Fruit fly (Drosophila melanogaster) whole organism, embryonic: ENCODE measurements around the gene Sc2.
A peak's percentile ranks its signal among the peaks of the same experiment; 100 is the strongest.

ENCODE experiments used
- ATbp ChIP-seq: fragments of 200-800 bp; sonication (Bioruptor generic); optimal IDR thresholded peaks from 2 replicates; lab custom pipeline; 2017; ENCODE audit warnings: missing biosample characterization, mild to moderate bottlenecking, missing genetic modification characterization, missing genetic modification reagents
- Asciz ChIP-seq: fragments of 200-800 bp; sonication (Bioruptor generic); optimal IDR thresholded peaks from 2 replicates; lab custom pipeline; 2017; ENCODE audit warnings: missing biosample characterization, mild to moderate bottlenecking, missing genetic modification characterization, missing genetic modification reagents
- BtbVII ChIP-seq: fragments of 200-800 bp; sonication (Bioruptor generic); optimal IDR thresholded peaks from 3 replicates; lab custom pipeline; 2017; ENCODE audit warnings: missing biosample characterization, mild to moderate bottlenecking, missing genetic modification characterization
- CG10431 ChIP-seq: fragments of 200-800 bp; sonication (Bioruptor generic); optimal IDR thresholded peaks from 3 replicates; lab custom pipeline; 2018; ENCODE audit warnings: missing biosample characterization, mild to moderate bottlenecking, missing genetic modification characterization
- CG10979 ChIP-seq: fragments of 200-800 bp; sonication (Bioruptor generic); optimal IDR thresholded peaks from 2 replicates; lab custom pipeline; 2018; ENCODE audit warnings: missing biosample characterization, mild to moderate bottlenecking, missing genetic modification characterization, moderate library complexity
- CG13296 ChIP-seq: fragments of 200-800 bp; sonication (Bioruptor generic); optimal IDR thresholded peaks from 3 replicates; lab custom pipeline; 2018; ENCODE audit warnings: missing biosample characterization, mild to moderate bottlenecking, missing genetic modification characterization
- CG1603 ChIP-seq: fragments of 200-800 bp; sonication (Bioruptor generic); optimal IDR thresholded peaks from 2 replicates; lab custom pipeline; 2019; ENCODE audit warnings: missing biosample characterization, mild to moderate bottlenecking, missing genetic modification characterization, moderate library complexity
- CG1647 ChIP-seq: fragments of 200-800 bp; sonication (Bioruptor generic); optimal IDR thresholded peaks from 3 replicates; lab custom pipeline; 2016; ENCODE audit warnings: missing biosample characterization, missing genetic modification characterization
- CG17568 ChIP-seq: fragments of 200-800 bp; sonication (Bioruptor generic); optimal IDR thresholded peaks from 2 replicates; lab custom pipeline; 2018; ENCODE audit warnings: missing biosample characterization, mild to moderate bottlenecking, missing genetic modification characterization, moderate library complexity
- CG18262 ChIP-seq: fragments of 200-800 bp; optimal IDR thresholded peaks from 3 replicates; lab custom pipeline; 2019; ENCODE audit warnings: missing biosample characterization, mild to moderate bottlenecking, missing genetic modification characterization, moderate library complexity
- CG18619 ChIP-seq: fragments of 200-800 bp; sonication (Bioruptor generic); optimal IDR thresholded peaks from 3 replicates; lab custom pipeline; 2017; ENCODE audit warnings: missing biosample characterization, mild to moderate bottlenecking, missing genetic modification characterization
- CG32532 ChIP-seq: fragments of 200-800 bp; sonication (Bioruptor generic); IDR thresholded peaks from 2 replicates; pipeline ENCODE4 v1.3.6; 2022; ENCODE audit warnings: missing biosample characterization, missing genetic modification characterization
- CG34224 ChIP-seq: fragments of 200-800 bp; sonication (Bioruptor generic); IDR thresholded peaks from 3 replicates; pipeline ENCODE4 v1.3.6; 2022; ENCODE audit warnings: missing biosample characterization, missing genetic modification characterization; ENCODE audit not compliant: partially characterized antibody
- CG3726 ChIP-seq: fragments of 200-800 bp; sonication (Bioruptor generic); IDR thresholded peaks from 3 replicates; pipeline ENCODE4, ENCODE4 v1.3.6; 2022; ENCODE audit warnings: missing biosample characterization, missing genetic modification characterization
- CG43689 ChIP-seq: fragments of 200-800 bp; sonication (Bioruptor generic); IDR thresholded peaks from 2 replicates; pipeline ENCODE4 v1.3.6; 2022; ENCODE audit warnings: missing biosample characterization, missing genetic modification characterization
- CG4424 ChIP-seq: fragments of 200-800 bp; sonication (Bioruptor generic); optimal IDR thresholded peaks from 3 replicates; lab custom pipeline; 2016; ENCODE audit warnings: missing biosample characterization, missing genetic modification characterization
- CG4730 ChIP-seq: fragments of 200-800 bp; sonication (Bioruptor generic); IDR thresholded peaks from 2 replicates; pipeline ENCODE4 v1.3.6; 2022; ENCODE audit warnings: missing biosample characterization, missing genetic modification characterization
- CG4820 ChIP-seq: fragments of 200-800 bp; sonication (Bioruptor generic); optimal IDR thresholded peaks from 3 replicates; lab custom pipeline; 2016; ENCODE audit warnings: missing biosample characterization, missing genetic modification characterization
- CG4854 ChIP-seq: fragments of 200-800 bp; sonication (Bioruptor generic); optimal IDR thresholded peaks from 2 replicates; lab custom pipeline; 2016; ENCODE audit warnings: missing biosample characterization, missing genetic modification characterization, inconsistent platforms
- CG9817 ChIP-seq: fragments of 200-800 bp; sonication (Bioruptor generic); optimal IDR thresholded peaks from 2 replicates; lab custom pipeline; 2018; ENCODE audit warnings: missing biosample characterization, mild to moderate bottlenecking, missing genetic modification characterization, moderate library complexity
- Camta ChIP-seq: fragments of 200-800 bp; sonication (Bioruptor generic); optimal IDR thresholded peaks from 2 replicates; lab custom pipeline; 2016; ENCODE audit warnings: missing biosample characterization, missing genetic modification characterization
- Dfd ChIP-seq, 2 experiments: fragments of >200 bp; optimal IDR thresholded peaks; 2 replicates each; lab custom pipeline; 2017; ENCODE audit warnings: missing biosample characterization in 2 of 2, missing genetic modification characterization in 2 of 2
- Dip3 ChIP-seq: fragments of 200-800 bp; sonication (Bioruptor generic); optimal IDR thresholded peaks from 3 replicates; lab custom pipeline; 2016; ENCODE audit warnings: missing biosample characterization, missing genetic modification characterization
- Dref ChIP-seq: fragments of 200-800 bp; sonication (Bioruptor generic); IDR thresholded peaks from 2 replicates; pipeline ENCODE4 v1.3.6; 2022; ENCODE audit warnings: missing biosample characterization, missing genetic modification characterization
- Ets65A ChIP-seq: fragments of 200-800 bp; sonication (Bioruptor generic); peaks from one replicate; lab custom pipeline; 2016; ENCODE audit warnings: missing biosample characterization, missing genetic modification characterization
- Gug ChIP-seq: fragments of 200-800 bp; sonication (Bioruptor generic); IDR thresholded peaks from 4 replicates; pipeline ENCODE4 v1.3.6; 2022; ENCODE audit warnings: missing biosample characterization, missing genetic modification characterization
- HLH54F ChIP-seq: fragments of 200-800 bp; sonication (Bioruptor generic); optimal IDR thresholded peaks from 3 replicates; lab custom pipeline; 2016; ENCODE audit warnings: missing biosample characterization, missing genetic modification characterization
- Hand ChIP-seq: fragments of 200-800 bp; sonication (Bioruptor generic); optimal IDR thresholded peaks from 2 replicates; lab custom pipeline; 2017; ENCODE audit warnings: mild to moderate bottlenecking, missing biosample characterization, missing genetic modification reagents, missing genetic modification characterization
- Hr39 ChIP-seq: fragments of >200 bp; optimal IDR thresholded peaks from 2 replicates; lab custom pipeline; 2017
- Hsf ChIP-seq: fragments of 200-800 bp; sonication (Bioruptor generic); optimal IDR thresholded peaks from 3 replicates; lab custom pipeline; 2016; ENCODE audit warnings: missing biosample characterization, missing genetic modification characterization
- Med ChIP-seq: fragments of 200-800 bp; sonication (Bioruptor generic); peaks from one replicate; lab custom pipeline; 2016; ENCODE audit warnings: missing biosample characterization, missing genetic modification characterization, mild to moderate bottlenecking, inconsistent platforms, moderate library complexity
- NK7.1 ChIP-seq: fragments of 200-800 bp; sonication (Bioruptor generic); optimal IDR thresholded peaks from 3 replicates; lab custom pipeline; 2016; ENCODE audit warnings: missing biosample characterization, missing genetic modification characterization
- Taf1 ChIP-seq: fragments of 200-800 bp; sonication (Bioruptor generic); IDR thresholded peaks from 2 replicates; pipeline ENCODE4 v1.3.6; 2022; ENCODE audit warnings: missing biosample characterization, missing genetic modification characterization
- ara ChIP-seq: fragments of 200-800 bp; sonication (Bioruptor generic); IDR thresholded peaks from 2 replicates; pipeline ENCODE4 v1.3.6; 2022; ENCODE audit warnings: missing biosample characterization, missing genetic modification characterization
- bsh ChIP-seq, 2 experiments: fragments of 200-800 bp; sonication (Bioruptor generic); optimal IDR thresholded peaks; 2 replicates each; lab custom pipeline; 2017 to 2018; ENCODE audit warnings: mild to moderate bottlenecking in 2 of 2, missing biosample characterization in 2 of 2, missing genetic modification characterization in 2 of 2, moderate library complexity in 1 of 2
- chif ChIP-seq, 2 experiments: fragments of 200-800 bp; sonication (Bioruptor generic); optimal IDR thresholded peaks; 3 replicates each; lab custom pipeline; 2016; ENCODE audit warnings: missing biosample characterization in 2 of 2, missing genetic modification characterization in 2 of 2
- ci ChIP-seq: fragments of 200-800 bp; sonication (Bioruptor generic); IDR thresholded peaks from 3 replicates; pipeline ENCODE4 v1.3.6; 2022; ENCODE audit warnings: missing biosample characterization, missing genetic modification characterization
- cwo ChIP-seq: fragments of 200-800 bp; sonication (Bioruptor generic); optimal IDR thresholded peaks from 3 replicates; lab custom pipeline; 2017; ENCODE audit warnings: missing biosample characterization, missing genetic modification characterization, mild to moderate bottlenecking, moderate library complexity, missing genetic modification reagents
- dan ChIP-seq: fragments of 200-800 bp; sonication (Bioruptor generic); IDR thresholded peaks from 2 replicates; pipeline ENCODE4 v1.3.6; 2022; ENCODE audit warnings: missing biosample characterization, missing genetic modification characterization
- dmrt11E ChIP-seq: fragments of 200-800 bp; sonication (Bioruptor generic); optimal IDR thresholded peaks from 3 replicates; lab custom pipeline; 2018; ENCODE audit warnings: missing biosample characterization, mild to moderate bottlenecking, missing genetic modification characterization, moderate library complexity
- dmrt99B ChIP-seq: fragments of 200-800 bp; sonication (Bioruptor generic); optimal IDR thresholded peaks from 2 replicates; lab custom pipeline; 2018; ENCODE audit warnings: missing biosample characterization, mild to moderate bottlenecking, missing genetic modification characterization, moderate library complexity
- fru ChIP-seq: fragments of >200 bp; optimal IDR thresholded peaks from 2 replicates; lab custom pipeline; 2017
- gsb ChIP-seq: fragments of 200-800 bp; sonication (Bioruptor generic); IDR thresholded peaks from 2 replicates; pipeline ENCODE4 v1.3.6; 2022; ENCODE audit warnings: missing biosample characterization, missing genetic modification characterization
- nau ChIP-seq: fragments of 200-800 bp; sonication (Bioruptor generic); optimal IDR thresholded peaks from 3 replicates; lab custom pipeline; 2017; ENCODE audit warnings: missing biosample characterization, mild to moderate bottlenecking, missing genetic modification characterization, missing genetic modification reagents
- nmo ChIP-seq: fragments of 200-800 bp; sonication (Bioruptor generic); optimal IDR thresholded peaks from 2 replicates; lab custom pipeline; 2018; ENCODE audit warnings: missing biosample characterization, mild to moderate bottlenecking, missing genetic modification characterization, moderate library complexity
- oc ChIP-seq: fragments of 200-800 bp; sonication (Bioruptor generic); optimal IDR thresholded peaks from 2 replicates; lab custom pipeline; 2018; ENCODE audit warnings: missing biosample characterization, mild to moderate bottlenecking, missing genetic modification characterization, moderate library complexity
- pzg ChIP-seq: fragments of 200-800 bp; sonication (Bioruptor generic); optimal IDR thresholded peaks from 3 replicates; lab custom pipeline; 2018; ENCODE audit warnings: missing biosample characterization, mild to moderate bottlenecking, missing genetic modification characterization, moderate library complexity
- ssp ChIP-seq: fragments of 200-800 bp; sonication (Bioruptor generic); IDR thresholded peaks from 2 replicates; pipeline ENCODE4 v1.3.6; 2022; ENCODE audit warnings: missing biosample characterization, missing genetic modification characterization
- sug ChIP-seq: fragments of 200-800 bp; optimal IDR thresholded peaks from 2 replicates; lab custom pipeline; 2019; ENCODE audit warnings: missing biosample characterization, mild to moderate bottlenecking, missing genetic modification characterization, moderate library complexity
- trem ChIP-seq: fragments of 200-800 bp; optimal IDR thresholded peaks from 3 replicates; lab custom pipeline; 2019; ENCODE audit warnings: missing biosample characterization, mild to moderate bottlenecking, missing genetic modification characterization, moderate library complexity

The Sc2 gene

DNA sequence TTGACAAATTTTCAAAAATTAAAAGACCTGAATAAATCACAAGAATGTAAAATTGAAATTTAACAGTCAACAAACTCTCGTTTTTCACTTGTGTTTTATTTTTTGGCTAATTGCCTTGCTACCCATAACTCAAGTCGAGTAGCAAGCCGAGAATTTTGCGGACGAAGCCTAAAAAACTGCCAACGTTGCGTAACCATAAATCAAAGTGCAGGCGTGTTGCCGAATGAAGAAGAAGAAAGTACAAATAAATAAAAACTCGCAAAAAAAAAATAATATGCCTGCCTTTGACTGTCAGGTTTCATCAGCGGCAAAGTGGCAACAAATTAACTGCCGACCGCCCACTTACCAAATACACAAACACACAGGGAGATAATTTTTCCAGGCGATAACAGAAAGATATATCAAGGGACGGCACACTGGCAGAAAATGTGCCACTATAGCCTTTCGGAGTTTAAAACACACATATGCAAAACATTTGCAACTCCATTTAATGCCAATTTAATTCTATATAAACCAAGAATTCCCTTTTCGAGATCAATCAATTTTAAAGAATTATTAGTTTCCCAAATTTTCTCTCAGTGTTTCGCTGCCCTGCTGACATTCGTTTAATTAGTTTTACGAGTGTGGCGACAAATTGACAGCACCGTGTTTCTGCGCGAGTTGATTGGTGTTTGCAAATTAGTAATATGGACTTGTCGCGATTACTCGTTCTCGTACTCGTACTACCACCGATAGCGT is 25.1 kb downstream of the Sc2 start (continued):
- TF ChIP-seq Taf1 (GFP tag; lab: Robert Waterston, UW), result peak; percentile 91
- TF ChIP-seq Camta (GFP tag; lab: Kevin White, UChicago), result peak; percentile 68
- TF ChIP-seq CG4820 (GFP tag; lab: Kevin White, UChicago), result peak; percentile 72
- no peak for TF ChIP-seq trem (tag; lab: Kevin White, UChicago)
- TF ChIP-seq ATbp (GFP tag; lab: Kevin White, UChicago), result peak; percentile 76
- peak; percentile 83 for TF ChIP-seq CG4730 (GFP tag; lab: Robert Waterston, UW)
- peak; percentile 62; the same call in 1 of the 2 replicates for TF ChIP-seq ara (GFP tag; lab: Robert Waterston, UW)
- no peak for TF ChIP-seq dan (GFP tag; lab: Robert Waterston, UW)
- TF ChIP-seq dmrt99B (tag; lab: Kevin White, UChicago), result peak; percentile 85
- peak; percentile 77 for TF ChIP-seq nau (GFP tag; lab: Kevin White, UChicago)
- TF ChIP-seq Dip3 (GFP tag; lab: Kevin White, UChicago), result peak; percentile 89
- peak; percentile 99 for TF ChIP-seq Med (GFP tag; lab: Kevin White, UChicago)
- peak; percentile 72 for TF ChIP-seq CG4854 (GFP tag; lab: Kevin White, UChicago)
- peak; percentile 70 for TF ChIP-seq ssp (GFP tag; lab: Robert Waterston, UW)
- peak; percentile 82 for TF ChIP-seq CG1647 (GFP tag; lab: Kevin White, UChicago)
- peak; percentile 79 to 82 for TF ChIP-seq chif (GFP tag; optimal IDR thresholded peaks at IDR 0.05; lab: Kevin White, UChicago)
- no peak for TF ChIP-seq Hr39 (lab: Kevin White, UChicago)
- peak; percentile 72 for TF ChIP-seq CG17568 (GFP tag; lab: Kevin White, UChicago)
- TF ChIP-seq Hand (GFP tag; lab: Kevin White, UChicago), result peak; percentile 89
- TF ChIP-seq pzg (GFP tag; lab: Kevin White, UChicago), result peak; percentile 16
- peak; percentile 75 for TF ChIP-seq CG43689 (GFP tag; lab: Robert Waterston, UW)
- TF ChIP-seq bsh (GFP tag; optimal IDR thresholded peaks at IDR 0.05; lab: Kevin White, UChicago), result peak in 1 of 2 experiments; percentile 81
- TF ChIP-seq CG18619 (GFP tag; lab: Kevin White, UChicago), result peak; percentile 89
- TF ChIP-seq gsb (GFP tag; lab: Robert Waterston, UW), result peak; percentile 81
- no peak for TF ChIP-seq CG10979 (tag; lab: Kevin White, UChicago)
- TF ChIP-seq NK7.1 (GFP tag; lab: Kevin White, UChicago), result peak; percentile 55
- peak; percentile 90 for TF ChIP-seq CG9817 (tag; lab: Kevin White, UChicago)
- no peak for TF ChIP-seq dmrt11E
- TF ChIP-seq Hsf (GFP tag; lab: Kevin White, UChicago), result peak; percentile 88
- TF ChIP-seq CG18262, result no peak
- peak; percentile 86 for TF ChIP-seq sug (tag; lab: Kevin White, UChicago)
- TF ChIP-seq fru (lab: Kevin White, UChicago), result no peak
- peak; percentile 82 for TF ChIP-seq nmo
- no peak for TF ChIP-seq Dref (GFP tag; lab: Robert Waterston, UW)
- peak; percentile 81 for TF ChIP-seq CG1603 (tag; lab: Kevin White, UChicago)
- peak; percentile 92 for TF ChIP-seq ci
- TF ChIP-seq CG32532, result peak; percentile 92
- TF ChIP-seq CG13296 (GFP tag; lab: Kevin White, UChicago), result peak; percentile 89
- peak; percentile 65 for TF ChIP-seq Asciz (GFP tag; lab: Kevin White, UChicago)
- peak; percentile 76; the same call in 2 of the 3 replicates for TF ChIP-seq CG3726 (GFP tag; lab: Robert Waterston, UW)
- TF ChIP-seq CG34224 (GFP tag; lab: Robert Waterston, UW), result no peak
- peak; percentile 89 for TF ChIP-seq cwo
- no peak for TF ChIP-seq oc (tag; lab: Kevin White, UChicago)
- peak; percentile 89 for TF ChIP-seq BtbVII (GFP tag; lab: Kevin White, UChicago)
- TF ChIP-seq Dfd (GFP tag; optimal IDR thresholded peaks at IDR 0.05; lab: Kevin White, UChicago), result no peak
- TF ChIP-seq Ets65A (GFP tag; lab: Kevin White, UChicago), result peak; percentile 99
- peak; percentile 63 for TF ChIP-seq CG4424 (GFP tag; lab: Kevin White, UChicago)
- peak; percentile 81 for TF ChIP-seq Gug
- peak; percentile 19 for TF ChIP-seq CG10431
- peak; percentile 93 for TF ChIP-seq HLH54F (GFP tag; lab: Kevin White, UChicago)
